Fruit fly (Drosophila melanogaster) whole organism, pupa: ENCODE measurements around the gene Naa20A.

Experiments used
- CG10348 ChIP-seq: fragments of 200-800 bp; sonication (Bioruptor generic); IDR thresholded peaks from 2 replicates; pipeline ENCODE4 v1.3.6; 2022; ENCODE audit warnings: missing biosample characterization, missing genetic modification characterization
- CG12605 ChIP-seq: fragments of 200-800 bp; sonication (Bioruptor generic); IDR thresholded peaks from 2 replicates; pipeline ENCODE4 v1.3.6; 2022; ENCODE audit warnings: missing biosample characterization, missing genetic modification characterization
- CG13204 ChIP-seq: fragments of 200-800 bp; sonication (Bioruptor generic); optimal IDR thresholded peaks from 2 replicates; lab custom pipeline; 2018; ENCODE audit warnings: missing biosample characterization, mild to moderate bottlenecking, missing genetic modification characterization, moderate library complexity
- CG15710 ChIP-seq: fragments of 200-800 bp; sonication (Bioruptor generic); optimal IDR thresholded peaks from 2 replicates; lab custom pipeline; 2018; ENCODE audit warnings: missing biosample characterization, mild to moderate bottlenecking, missing genetic modification characterization, moderate library complexity
- CG34367 ChIP-seq: fragments of 200-800 bp; sonication (Bioruptor generic); optimal IDR thresholded peaks from 2 replicates; lab custom pipeline; 2018; ENCODE audit warnings: missing biosample characterization, mild to moderate bottlenecking, missing genetic modification characterization
- CG8159 ChIP-seq: fragments of 200-800 bp; sonication (Bioruptor generic); optimal IDR thresholded peaks from 3 replicates; lab custom pipeline; 2018; ENCODE audit warnings: missing biosample characterization, mild to moderate bottlenecking, missing genetic modification characterization, moderate library complexity
- CG8301 ChIP-seq: fragments of 200-800 bp; sonication (Bioruptor generic); optimal IDR thresholded peaks from 2 replicates; lab custom pipeline; 2018; ENCODE audit warnings: missing biosample characterization, mild to moderate bottlenecking, missing genetic modification characterization
- CG9948 ChIP-seq: fragments of 200-800 bp; sonication (Bioruptor generic); optimal IDR thresholded peaks from 2 replicates; lab custom pipeline; 2018; ENCODE audit warnings: missing biosample characterization, mild to moderate bottlenecking, missing genetic modification characterization, moderate library complexity
- D1 ChIP-seq: fragments of 200-800 bp; sonication (Bioruptor generic); optimal IDR thresholded peaks from 2 replicates; lab custom pipeline; 2018; ENCODE audit warnings: missing biosample characterization, mild to moderate bottlenecking, missing genetic modification characterization, moderate library complexity
- EcR ChIP-seq: fragments of 200-800 bp; sonication (Bioruptor generic); optimal IDR thresholded peaks from 3 replicates; lab custom pipeline; 2019; ENCODE audit warnings: missing biosample characterization, missing genetic modification characterization, mild to moderate bottlenecking, moderate library complexity, missing genetic modification reagents
- Pif1B ChIP-seq: fragments of 200-800 bp; sonication (Bioruptor generic); optimal IDR thresholded peaks from 3 replicates; lab custom pipeline; 2016; ENCODE audit warnings: missing biosample characterization, missing genetic modification characterization

dm6 chrX:19615990-19616663 is 6.7 kb downstream of the Naa20A start, which contains the start of gene CG14210:
- TF ChIP-seq Pif1B (GFP tag; lab: Kevin White, UChicago) (no peak), CG34367 (tag; lab: Kevin White, UChicago) (no peak), CG9948 (tag; lab: Kevin White, UChicago) (no peak), CG15710 (tag; lab: Kevin White, UChicago) (no peak), D1 (no peak), EcR (GFP tag; lab: Kevin White, UChicago) (no peak), CG8301 (tag; lab: Kevin White, UChicago) (no peak), CG10348 (no peak), CG8159 (no peak), CG13204 (GFP tag; lab: Kevin White, UChicago) (no peak), CG12605 (GFP tag; lab: Robert Waterston, UW) (no peak)
